Worm (Caenorhabditis elegans) whole organism, L2 larva: ENCODE measurements around the gene snt-6.

Experiments used
- R02D3.7 ChIP-seq: fragments of 150-350 bp; optimal IDR thresholded peaks from 2 replicates; lab custom pipeline; 2014; ENCODE audit warnings: missing biosample characterization, missing genetic modification characterization
- elt-1 ChIP-seq: fragments of 150-350 bp; optimal IDR thresholded peaks from 2 replicates; lab custom pipeline; 2014; ENCODE audit warnings: missing biosample characterization, missing genetic modification characterization
- lin-13 ChIP-seq: fragments of 150-350 bp; optimal IDR thresholded peaks from 2 replicates; lab custom pipeline; 2014; ENCODE audit warnings: missing biosample characterization, missing genetic modification reagents, missing genetic modification characterization
- lin-39 ChIP-seq: fragments of 150-350 bp; optimal IDR thresholded peaks from 2 replicates; lab custom pipeline; 2014; ENCODE audit warnings: missing biosample characterization, missing genetic modification reagents, missing genetic modification characterization
- lsy-2 ChIP-seq, 2 experiments: fragments of 150-350 bp in 1 of 2; sonication (generic microtip) in 1 of 2; optimal IDR thresholded peaks; 2 replicates each; lab custom pipeline; 2014 to 2017; ENCODE audit warnings: missing biosample characterization in 2 of 2, missing genetic modification characterization in 2 of 2
- nhr-129 ChIP-seq: fragments of 150-350 bp; optimal IDR thresholded peaks from 2 replicates; lab custom pipeline; 2014; ENCODE audit warnings: missing biosample characterization, missing genetic modification characterization
- skn-1 ChIP-seq: sonication (generic microtip); optimal IDR thresholded peaks from 2 replicates; lab custom pipeline; 2017; ENCODE audit warnings: missing biosample characterization, missing genetic modification characterization
- zag-1 ChIP-seq: fragments of 150-350 bp; optimal IDR thresholded peaks from 2 replicates; lab custom pipeline; 2014; ENCODE audit warnings: missing biosample characterization, missing genetic modification characterization

- TF ChIP-seq elt-1 (tag; lab: Kevin White, UChicago), result no peak
- TF ChIP-seq lin-13 (GFP tag; lab: Kevin White, UChicago), result no peak
- TF ChIP-seq nhr-129 (tag; lab: Kevin White, UChicago), result no peak
- TF ChIP-seq lsy-2 (tag; optimal IDR thresholded peaks at IDR 0.05; lab: Kevin White, UChicago), result no peak
- TF ChIP-seq skn-1 (tag; lab: Kevin White, UChicago), result no peak
- TF ChIP-seq R02D3.7 (tag; lab: Kevin White, UChicago), result no peak
- no peak for TF ChIP-seq zag-1 (tag; lab: Kevin White, UChicago)
- TF ChIP-seq lin-39, result no peak
These were observed 41.8 kb upstream of the snt-6 start, which contains the start of gene F46F5.1 for ce11 chrII:791828-792227.
